Fruit fly (Drosophila melanogaster) whole organism, embryonic: ENCODE measurements around the gene BOD1.
A peak's percentile ranks its signal among the peaks of the same experiment; 100 is the strongest.

Experiments used
- Ada2b ChIP-seq: fragments of 200-800 bp; sonication (Bioruptor generic); IDR thresholded peaks from 2 replicates; pipeline ENCODE4 v1.3.6; 2022; ENCODE audit warnings: missing biosample characterization, missing genetic modification characterization
- Atf3 ChIP-seq: fragments of 200-800 bp; sonication (Bioruptor generic); optimal IDR thresholded peaks from 3 replicates; lab custom pipeline; 2016; ENCODE audit warnings: missing biosample characterization, missing genetic modification characterization
- B-H1 ChIP-seq: fragments of 200-800 bp; sonication (Bioruptor generic); IDR thresholded peaks from 3 replicates; pipeline ENCODE4 v1.3.6; 2022; ENCODE audit warnings: missing biosample characterization, missing genetic modification characterization
- Blimp-1 ChIP-seq: fragments of 200-800 bp; sonication (Bioruptor generic); optimal IDR thresholded peaks from 3 replicates; lab custom pipeline; 2018; ENCODE audit warnings: missing biosample characterization, missing genetic modification characterization, mild to moderate bottlenecking, moderate library complexity, missing genetic modification reagents
- CG10366 ChIP-seq: fragments of 200-800 bp; sonication (Bioruptor generic); IDR thresholded peaks from 2 replicates; pipeline ENCODE4 v1.3.6; 2022; ENCODE audit warnings: missing biosample characterization, missing genetic modification characterization
- CG1233 ChIP-seq: fragments of 200-800 bp; sonication (Bioruptor generic); optimal IDR thresholded peaks from 4 replicates; lab custom pipeline; 2018; ENCODE audit warnings: missing biosample characterization, mild to moderate bottlenecking, missing genetic modification characterization
- CG12744 ChIP-seq: fragments of 200-800 bp; sonication (Bioruptor generic); optimal IDR thresholded peaks from 2 replicates; lab custom pipeline; 2016; ENCODE audit warnings: missing biosample characterization, missing genetic modification characterization
- CG12769 ChIP-seq: fragments of 200-800 bp; sonication (Bioruptor generic); optimal IDR thresholded peaks from 2 replicates; lab custom pipeline; 2019; ENCODE audit warnings: missing biosample characterization, mild to moderate bottlenecking, missing genetic modification characterization, moderate library complexity
- CG13894 ChIP-seq: fragments of 200-800 bp; sonication (Bioruptor generic); optimal IDR thresholded peaks from 3 replicates; lab custom pipeline; 2018; ENCODE audit warnings: missing biosample characterization, mild to moderate bottlenecking, missing genetic modification characterization, moderate library complexity
- CG15514 ChIP-seq: fragments of 200-800 bp; sonication (Bioruptor generic); optimal IDR thresholded peaks from 3 replicates; lab custom pipeline; 2017; ENCODE audit warnings: missing biosample characterization, missing genetic modification characterization, mild to moderate bottlenecking, moderate library complexity, missing genetic modification reagents
- CG18599 ChIP-seq: fragments of 200-800 bp; sonication (Bioruptor generic); optimal IDR thresholded peaks from 3 replicates; lab custom pipeline; 2017; ENCODE audit warnings: missing biosample characterization, missing genetic modification characterization, mild to moderate bottlenecking, moderate library complexity, missing genetic modification reagents
- CG3163 ChIP-seq: fragments of 200-800 bp; sonication (Bioruptor generic); optimal IDR thresholded peaks from 3 replicates; lab custom pipeline; 2016; ENCODE audit warnings: missing biosample characterization, missing genetic modification characterization
- CG32532 ChIP-seq: fragments of 200-800 bp; sonication (Bioruptor generic); IDR thresholded peaks from 2 replicates; pipeline ENCODE4 v1.3.6; 2022; ENCODE audit warnings: missing biosample characterization, missing genetic modification characterization
- CG3281 ChIP-seq: fragments of 200-800 bp; sonication (Bioruptor generic); optimal IDR thresholded peaks from 3 replicates; lab custom pipeline; 2017; ENCODE audit warnings: missing biosample characterization, mild to moderate bottlenecking, missing genetic modification characterization
- CG33213 ChIP-seq: fragments of 200-800 bp; sonication (Bioruptor generic); optimal IDR thresholded peaks from 3 replicates; lab custom pipeline; 2016; ENCODE audit warnings: missing biosample characterization, missing genetic modification characterization
- CG4730 ChIP-seq: fragments of 200-800 bp; sonication (Bioruptor generic); IDR thresholded peaks from 2 replicates; pipeline ENCODE4 v1.3.6; 2022; ENCODE audit warnings: missing biosample characterization, missing genetic modification characterization
- CG6254 ChIP-seq: fragments of 200-800 bp; sonication (Bioruptor generic); optimal IDR thresholded peaks from 3 replicates; lab custom pipeline; 2017; ENCODE audit warnings: mild to moderate bottlenecking, missing biosample characterization, missing genetic modification reagents, missing genetic modification characterization
- CG6689 ChIP-seq: fragments of 200-800 bp; sonication (Bioruptor generic); IDR thresholded peaks from 2 replicates; pipeline ENCODE4 v1.3.6; 2022; ENCODE audit warnings: missing biosample characterization, missing genetic modification characterization
- CG7963 ChIP-seq: fragments of 200-800 bp; sonication (Bioruptor generic); IDR thresholded peaks from 3 replicates; pipeline ENCODE4 v1.3.6; 2022; ENCODE audit warnings: missing biosample characterization, missing genetic modification characterization; ENCODE audit not compliant: partially characterized antibody
- CG9727 ChIP-seq: fragments of 200-800 bp; sonication (Bioruptor generic); optimal IDR thresholded peaks from 3 replicates; lab custom pipeline; 2017; ENCODE audit warnings: missing biosample characterization, mild to moderate bottlenecking, missing genetic modification characterization
- CG9876 ChIP-seq: fragments of 200-800 bp; sonication (Bioruptor generic); optimal IDR thresholded peaks from 2 replicates; lab custom pipeline; 2016; ENCODE audit warnings: missing biosample characterization, missing genetic modification characterization
- CTCF ChIP-seq: fragments of 200-800 bp; sonication (Bioruptor generic); optimal IDR thresholded peaks from 2 replicates; lab custom pipeline; 2017; ENCODE audit warnings: missing biosample characterization, mild to moderate bottlenecking, missing genetic modification characterization, moderate library complexity
- Dp ChIP-seq: fragments of 200-800 bp; sonication (Bioruptor generic); optimal IDR thresholded peaks from 2 replicates; lab custom pipeline; 2018; ENCODE audit warnings: missing biosample characterization, mild to moderate bottlenecking, missing genetic modification characterization, moderate library complexity
- Elba2 ChIP-seq: fragments of 200-800 bp; sonication (Bioruptor generic); optimal IDR thresholded peaks from 3 replicates; lab custom pipeline; 2016; ENCODE audit warnings: missing biosample characterization, missing genetic modification characterization
- Ets97D ChIP-seq: fragments of 200-800 bp; sonication (Bioruptor generic); optimal IDR thresholded peaks from 3 replicates; lab custom pipeline; 2016; ENCODE audit warnings: missing biosample characterization, missing genetic modification characterization
- Hr3 ChIP-seq: fragments of 200-800 bp; sonication (Bioruptor generic); optimal IDR thresholded peaks from 3 replicates; lab custom pipeline; 2016; ENCODE audit warnings: missing biosample characterization, missing genetic modification characterization
- Hsf ChIP-seq: fragments of 200-800 bp; sonication (Bioruptor generic); optimal IDR thresholded peaks from 3 replicates; lab custom pipeline; 2016; ENCODE audit warnings: missing biosample characterization, missing genetic modification characterization
- Lhr ChIP-seq: fragments of 200-800 bp; sonication (Bioruptor generic); optimal IDR thresholded peaks from 3 replicates; lab custom pipeline; 2017; ENCODE audit warnings: mild to moderate bottlenecking, missing biosample characterization, missing genetic modification reagents, missing genetic modification characterization
- Mes4 ChIP-seq: fragments of 200-800 bp; sonication (Bioruptor generic); optimal IDR thresholded peaks from 2 replicates; lab custom pipeline; 2016; ENCODE audit warnings: missing biosample characterization, missing genetic modification characterization
- Optix ChIP-seq: fragments of 200-800 bp; sonication (Bioruptor generic); IDR thresholded peaks from 3 replicates; pipeline ENCODE4 v1.3.6; 2022; ENCODE audit warnings: missing biosample characterization, missing genetic modification characterization
- Rx ChIP-seq: fragments of 200-800 bp; sonication (Bioruptor generic); IDR thresholded peaks from 2 replicates; pipeline ENCODE4 v1.3.6; 2022; ENCODE audit warnings: missing biosample characterization, missing genetic modification characterization
- Tbp ChIP-seq: fragments of >200 bp; optimal IDR thresholded peaks from 2 replicates; lab custom pipeline; 2018; ENCODE audit warnings: missing biosample characterization, missing genetic modification characterization
- Vsx1 ChIP-seq: fragments of 200-800 bp; sonication (Bioruptor generic); optimal IDR thresholded peaks from 2 replicates; lab custom pipeline; 2017; ENCODE audit warnings: missing biosample characterization, mild to moderate bottlenecking, missing genetic modification characterization, missing genetic modification reagents
- Xrp1 ChIP-seq: fragments of 200-800 bp; sonication (Bioruptor generic); IDR thresholded peaks from 2 replicates; pipeline ENCODE4 v1.3.6; 2022; ENCODE audit warnings: missing biosample characterization, missing genetic modification characterization
- ap ChIP-seq: fragments of 200-800 bp; sonication (Bioruptor generic); IDR thresholded peaks from 2 replicates; pipeline ENCODE4 v1.3.6; 2022; ENCODE audit warnings: missing biosample characterization, missing genetic modification characterization
- cad ChIP-seq: fragments of >200 bp; optimal IDR thresholded peaks from 2 replicates; lab custom pipeline; 2017; ENCODE audit warnings: missing biosample characterization, missing genetic modification characterization
- chm ChIP-seq: fragments of 200-800 bp; sonication (Bioruptor generic); IDR thresholded peaks from 2 replicates; pipeline ENCODE4 v1.3.6; 2022; ENCODE audit warnings: missing biosample characterization, missing genetic modification characterization
- ci ChIP-seq: fragments of 200-800 bp; sonication (Bioruptor generic); IDR thresholded peaks from 3 replicates; pipeline ENCODE4 v1.3.6; 2022; ENCODE audit warnings: missing biosample characterization, missing genetic modification characterization
- emc ChIP-seq: fragments of 200-800 bp; sonication (Bioruptor generic); optimal IDR thresholded peaks from 2 replicates; lab custom pipeline; 2016; ENCODE audit warnings: missing biosample characterization, missing genetic modification characterization
- gcm2 ChIP-seq: fragments of 200-800 bp; sonication (Bioruptor generic); optimal IDR thresholded peaks from 2 replicates; lab custom pipeline; 2016; ENCODE audit warnings: missing biosample characterization, missing genetic modification characterization
- ind ChIP-seq: fragments of 200-800 bp; sonication (Bioruptor generic); optimal IDR thresholded peaks from 3 replicates; lab custom pipeline; 2016; ENCODE audit warnings: missing biosample characterization, missing genetic modification characterization
- jing ChIP-seq: fragments of 200-800 bp; sonication (Bioruptor generic); optimal IDR thresholded peaks from 2 replicates; lab custom pipeline; 2018; ENCODE audit warnings: missing biosample characterization, mild to moderate bottlenecking, missing genetic modification characterization
- lilli ChIP-seq: fragments of 200-800 bp; sonication (Bioruptor generic); optimal IDR thresholded peaks from 3 replicates; lab custom pipeline; 2016; ENCODE audit warnings: missing biosample characterization, missing genetic modification characterization
- nom ChIP-seq: fragments of 200-800 bp; sonication (Bioruptor generic); optimal IDR thresholded peaks from 2 replicates; lab custom pipeline; 2017; ENCODE audit warnings: missing biosample characterization, missing genetic modification characterization, mild to moderate bottlenecking, moderate library complexity, missing genetic modification reagents
- oc ChIP-seq: fragments of 200-800 bp; sonication (Bioruptor generic); optimal IDR thresholded peaks from 2 replicates; lab custom pipeline; 2018; ENCODE audit warnings: missing biosample characterization, mild to moderate bottlenecking, missing genetic modification characterization, moderate library complexity
- odd ChIP-seq: fragments of 200-800 bp; sonication (Bioruptor generic); optimal IDR thresholded peaks from 2 replicates; lab custom pipeline; 2017; ENCODE audit warnings: missing biosample characterization, mild to moderate bottlenecking, missing genetic modification characterization
- onecut ChIP-seq: fragments of 200-800 bp; sonication (Bioruptor generic); IDR thresholded peaks from 2 replicates; pipeline ENCODE4 v1.3.6; 2022; ENCODE audit warnings: missing biosample characterization, missing genetic modification characterization
- rib ChIP-seq: fragments of 200-800 bp; sonication (Bioruptor generic); IDR thresholded peaks from 2 replicates; pipeline ENCODE4 v1.3.6; 2022; ENCODE audit warnings: missing biosample characterization, missing genetic modification characterization
- ssp ChIP-seq: fragments of 200-800 bp; sonication (Bioruptor generic); IDR thresholded peaks from 2 replicates; pipeline ENCODE4 v1.3.6; 2022; ENCODE audit warnings: missing biosample characterization, missing genetic modification characterization
- vfl ChIP-seq: fragments of 200-800 bp; sonication (Bioruptor generic); optimal IDR thresholded peaks from 2 replicates; lab custom pipeline; 2016; ENCODE audit warnings: missing biosample characterization, missing genetic modification characterization
- vvl ChIP-seq: fragments of 200-800 bp; sonication (Bioruptor generic); IDR thresholded peaks from 2 replicates; pipeline ENCODE4 v1.3.6; 2022; ENCODE audit warnings: missing biosample characterization, missing genetic modification characterization
- zfh2 ChIP-seq: fragments of 200-800 bp; sonication (Bioruptor generic); optimal IDR thresholded peaks from 2 replicates; lab custom pipeline; 2016; ENCODE audit warnings: missing biosample characterization, missing genetic modification characterization

BOD1 gene

DNA sequence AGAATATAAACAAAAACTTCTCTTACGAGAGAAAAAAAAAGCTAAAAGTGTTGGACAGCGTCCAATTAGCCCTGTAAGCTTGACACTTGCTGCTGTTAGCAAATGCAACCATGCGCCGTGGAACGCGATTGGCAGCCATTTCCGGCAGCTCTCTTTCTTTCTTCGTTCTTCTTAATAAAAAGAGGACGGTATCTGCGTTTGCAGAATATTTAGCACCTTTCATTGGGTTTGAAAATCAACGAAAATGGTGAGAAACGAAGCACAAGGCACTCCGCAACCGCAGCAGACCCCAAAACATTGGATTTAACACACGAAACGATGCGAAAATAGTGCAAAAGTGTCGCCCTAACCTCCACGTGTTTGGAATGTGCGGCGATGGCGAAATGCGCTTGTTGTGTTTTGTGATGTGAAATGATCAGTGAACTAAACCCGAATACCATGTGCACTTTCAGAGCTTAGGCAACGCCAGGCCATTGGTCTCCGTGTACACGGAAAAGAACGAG is 15.3 kb upstream of the BOD1 start, which contains the start of gene RpL4 (continued):
- TF ChIP-seq CG6689 (peak; percentile 52), CG33213 (GFP tag; lab: Kevin White, UChicago) (peak; percentile 98), ssp (no peak), Ada2b (GFP tag; lab: Robert Waterston, UW) (peak; percentile 56; the same call in 1 of the 2 replicates), Ets97D (GFP tag; lab: Kevin White, UChicago) (peak; percentile 99), Hr3 (GFP tag; lab: Kevin White, UChicago) (peak; percentile 61), CG1233 (GFP tag; lab: Kevin White, UChicago) (peak; percentile 92), nom (GFP tag; lab: Kevin White, UChicago) (peak; percentile 90), emc (GFP tag; lab: Kevin White, UChicago) (peak; percentile 66), Tbp (peak; percentile 6), lilli (GFP tag; lab: Kevin White, UChicago) (peak; percentile 76), CG6254 (GFP tag; lab: Kevin White, UChicago) (peak; percentile 60), chm (GFP tag; lab: Robert Waterston, UW) (peak; percentile 94), cad (GFP tag; lab: Kevin White, UChicago) (no peak), CG32532 (GFP tag; lab: Robert Waterston, UW) (peak; percentile 89), onecut (peak; percentile 91), CG18599 (GFP tag; lab: Kevin White, UChicago) (peak; percentile 81), B-H1 (GFP tag; lab: Robert Waterston, UW) (peak; percentile 56; the same call in 1 of the 3 replicates), CG10366 (GFP tag; lab: Robert Waterston, UW) (peak; percentile 75), CG3163 (GFP tag; lab: Kevin White, UChicago) (peak; percentile 60), Optix (GFP tag; lab: Robert Waterston, UW) (no peak), Rx (GFP tag; lab: Robert Waterston, UW) (peak; percentile 77), Vsx1 (GFP tag; lab: Kevin White, UChicago) (peak; percentile 83), CG9876 (GFP tag; lab: Kevin White, UChicago) (peak; percentile 71), Mes4 (GFP tag; lab: Kevin White, UChicago) (peak; percentile 93), Dp (GFP tag; lab: Kevin White, UChicago) (peak; percentile 12), CG7963 (GFP tag; lab: Robert Waterston, UW) (no peak), CG13894 (tag; lab: Kevin White, UChicago) (peak; percentile 71), odd (GFP tag; lab: Kevin White, UChicago) (peak; percentile 94), CG12769 (tag; lab: Kevin White, UChicago) (no peak), rib (GFP tag; lab: Robert Waterston, UW) (no peak), CG4730 (GFP tag; lab: Robert Waterston, UW) (peak; percentile 57; the same call in 1 of the 2 replicates), CG12744 (GFP tag; lab: Kevin White, UChicago) (peak; percentile 78), vvl (GFP tag; lab: Robert Waterston, UW) (peak; percentile 90), oc (peak; percentile 44), jing (GFP tag; lab: Kevin White, UChicago) (no peak), ap (GFP tag; lab: Robert Waterston, UW) (peak; percentile 76), CG9727 (GFP tag; lab: Kevin White, UChicago) (peak; percentile 93), gcm2 (GFP tag; lab: Kevin White, UChicago) (peak; percentile 79), Lhr (GFP tag; lab: Kevin White, UChicago) (peak; percentile 89), Xrp1 (GFP tag; lab: Robert Waterston, UW) (no peak; the same call in 1 of the 2 replicates), zfh2 (GFP tag; lab: Kevin White, UChicago) (peak; percentile 44), vfl (GFP tag; lab: Kevin White, UChicago) (no peak), ind (GFP tag; lab: Kevin White, UChicago) (peak; percentile 53), Elba2 (GFP tag; lab: Kevin White, UChicago) (no peak), ci (GFP tag; lab: Robert Waterston, UW) (peak; percentile 97), CTCF (GFP tag; lab: Kevin White, UChicago) (peak; percentile 45), Blimp-1 (GFP tag; lab: Kevin White, UChicago) (peak; percentile 31), Atf3 (GFP tag; lab: Kevin White, UChicago) (peak; percentile 66), CG3281 (GFP tag; lab: Kevin White, UChicago) (peak; percentile 90), Hsf (peak; percentile 80), CG15514 (GFP tag; lab: Kevin White, UChicago) (peak; percentile 83)
